Fruit fly (Drosophila melanogaster): ENCODE data around the gene CG7453.

Gene CG7453

dm6 chrX:19158519-19159289 lies 21.3 kb upstream of the CG7453 start (continued):
- TF ChIP-seq da (GFP tag; optimal IDR thresholded peaks at IDR 0.05) (no peak), Oli (tag; optimal IDR thresholded peaks at IDR 0.05) (peak; percentile 9), sr (GFP tag; IDR thresholded peaks at IDR 0.05) (no peak), gem (tag; optimal IDR thresholded peaks at IDR 0.05) (peak; percentile 29), Hmr (GFP tag; optimal IDR thresholded peaks at IDR 0.05) (no peak), Ets65A (GFP tag) (peak; percentile 59), CG3726 (GFP tag; IDR thresholded peaks at IDR 0.05) (no peak), CG18262 (tag; optimal IDR thresholded peaks at IDR 0.05) (peak; percentile 53), fru (optimal IDR thresholded peaks at IDR 0.05) (no peak), bsh (GFP tag; optimal IDR thresholded peaks at IDR 0.05) (peak in 1 of 2 experiments; percentile 24), Adf1 (GFP tag; IDR thresholded peaks at IDR 0.05) (0 out of 2 replicates have a peak, but pooled peaks have one; percentile 33), CG14050 (GFP tag; IDR thresholded peaks at IDR 0.05) (no peak), B-H2 (GFP tag; optimal IDR thresholded peaks at IDR 0.05) (no peak)

- peak; percentile 55 for TF ChIP-seq CG11504 (tag; optimal IDR thresholded peaks at IDR 0.05)
- no peak for TF ChIP-seq CG6683 (GFP tag; optimal IDR thresholded peaks at IDR 0.05)
- no peak for TF ChIP-seq CG7357 (GFP tag; IDR thresholded peaks at IDR 0.05)
- TF ChIP-seq CG17328 (GFP tag; IDR thresholded peaks at IDR 0.05), result peak; percentile 21; the same call in 1 of the 2 replicates
- TF ChIP-seq Lim3 (GFP tag; IDR thresholded peaks at IDR 0.05), result no peak
- TF ChIP-seq pros (GFP tag; optimal IDR thresholded peaks at IDR 0.05), result no peak
- TF ChIP-seq Dref (GFP tag; IDR thresholded peaks at IDR 0.05), result no peak
- TF ChIP-seq CG18011 (GFP tag; optimal IDR thresholded peaks at IDR 0.05), result no peak
- no peak for TF ChIP-seq zf30C (GFP tag; optimal IDR thresholded peaks at IDR 0.05)
- TF ChIP-seq chm (GFP tag; IDR thresholded peaks at IDR 0.05), result no peak
- TF ChIP-seq nerfin-2 (GFP tag; IDR thresholded peaks at IDR 0.05; ENCODE audit: partially characterized antibody), result no peak
- TF ChIP-seq Drgx (GFP tag; IDR thresholded peaks at IDR 0.05), result no peak
- peak; percentile 19 for TF ChIP-seq Sox100B (GFP tag; optimal IDR thresholded peaks at IDR 0.05)
- no peak for TF ChIP-seq CG9437 (GFP tag; optimal IDR thresholded peaks at IDR 0.05)
- peak; percentile 14 for TF ChIP-seq Lhr (GFP tag; optimal IDR thresholded peaks at IDR 0.05)
- no peak for TF ChIP-seq schlank (tag; optimal IDR thresholded peaks at IDR 0.05)
- TF ChIP-seq kay (GFP tag; optimal IDR thresholded peaks at IDR 0.05), result no peak
- TF ChIP-seq CG30403 (GFP tag; optimal IDR thresholded peaks at IDR 0.05), result no peak
- peak; percentile 43 for TF ChIP-seq phol (tag; optimal IDR thresholded peaks at IDR 0.05)
- peak; percentile 33 for TF ChIP-seq grau (tag; optimal IDR thresholded peaks at IDR 0.05)
- no peak for TF ChIP-seq trem (tag; optimal IDR thresholded peaks at IDR 0.05)
- TF ChIP-seq Hand (GFP tag; optimal IDR thresholded peaks at IDR 0.05), result no peak
- peak; percentile 38 for TF ChIP-seq lbe (GFP tag; optimal IDR thresholded peaks at IDR 0.05)
- no peak for TF ChIP-seq CTCF (GFP tag; optimal IDR thresholded peaks at IDR 0.05)
- no peak for TF ChIP-seq pho (GFP tag; optimal IDR thresholded peaks at IDR 0.05)
- TF ChIP-seq tna (GFP tag; IDR thresholded peaks at IDR 0.05; ENCODE audit: partially characterized antibody), result no peak
- TF ChIP-seq CG14710 (tag; optimal IDR thresholded peaks at IDR 0.05), result peak; percentile 22
- peak; percentile 26 for TF ChIP-seq CG1529 (GFP tag; optimal IDR thresholded peaks at IDR 0.05)
- TF ChIP-seq CG16779 (GFP tag; IDR thresholded peaks at IDR 0.05), result no peak
- peak; percentile 35 for TF ChIP-seq CG10274 (GFP tag; optimal IDR thresholded peaks at IDR 0.05)
- peak in 1 of 2 experiments; percentile 26 for TF ChIP-seq Hr51 (GFP tag; optimal IDR thresholded peaks at IDR 0.05)
- TF ChIP-seq Gug (GFP tag; IDR thresholded peaks at IDR 0.05), result no peak
- TF ChIP-seq CG18476 (GFP tag; optimal IDR thresholded peaks at IDR 0.05), result no peak
- TF ChIP-seq CG3163 (GFP tag; optimal IDR thresholded peaks at IDR 0.05), result no peak
- peak; percentile 20 for TF ChIP-seq gsb-n (tag; optimal IDR thresholded peaks at IDR 0.05)
- no peak for TF ChIP-seq CG10321 (GFP tag; IDR thresholded peaks at IDR 0.05)
- no peak for TF ChIP-seq repo (GFP tag; optimal IDR thresholded peaks at IDR 0.05)
These were observed 20.0 kb upstream of the CG7453 start for dm6 chrX:19159942-19160341.
